Worm (Caenorhabditis elegans) whole organism, L1 larva: Measurements from ENCODE around the gene K08D9.10.

Source experiments
- C16A3.4 ChIP-seq: fragments of 150-350 bp; optimal IDR thresholded peaks from 2 replicates; lab custom pipeline; 2014; ENCODE audit warnings: missing biosample characterization, missing genetic modification characterization
- ceh-8 ChIP-seq: fragments of 200-800 bp; sonication (Bioruptor generic); optimal IDR thresholded peaks from 2 replicates; lab custom pipeline; 2018; ENCODE audit warnings: mild to moderate bottlenecking, missing genetic modification characterization, moderate library complexity, missing compliant biosample characterization
- ceh-88 ChIP-seq: fragments of 200-800 bp; sonication (Bioruptor generic); IDR thresholded peaks from 2 replicates; pipeline ENCODE4 v1.3.6; 2022; ENCODE audit warnings: missing genetic modification characterization, missing compliant biosample characterization
- fkh-8 ChIP-seq: sonication (generic microtip); optimal IDR thresholded peaks from 2 replicates; lab custom pipeline; 2016; ENCODE audit warnings: mild to moderate bottlenecking, missing genetic modification characterization, missing compliant biosample characterization
- hpl-2 ChIP-seq: fragments of 150-350 bp; optimal IDR thresholded peaks from 2 replicates; lab custom pipeline; 2014; ENCODE audit warnings: missing biosample characterization, missing genetic modification reagents, missing genetic modification characterization
- nhr-237 ChIP-seq: fragments of 150-350 bp; optimal IDR thresholded peaks from 2 replicates; lab custom pipeline; 2014; ENCODE audit warnings: missing biosample characterization, missing genetic modification characterization
- nhr-28 ChIP-seq: fragments of 150-350 bp; optimal IDR thresholded peaks from 2 replicates; lab custom pipeline; 2014; ENCODE audit warnings: missing biosample characterization, missing genetic modification characterization
- nhr-77 ChIP-seq: fragments of 150-350 bp; optimal IDR thresholded peaks from 2 replicates; lab custom pipeline; 2014; ENCODE audit warnings: missing biosample characterization, missing genetic modification characterization
- unc-62 ChIP-seq: fragments of 150-350 bp; optimal IDR thresholded peaks from 2 replicates; lab custom pipeline; 2014; ENCODE audit warnings: missing biosample characterization, missing genetic modification reagents, missing genetic modification characterization
- ztf-4 ChIP-seq: fragments of 150-350 bp; optimal IDR thresholded peaks from 2 replicates; lab custom pipeline; 2014; ENCODE audit warnings: missing biosample characterization, missing genetic modification characterization

DNA sequence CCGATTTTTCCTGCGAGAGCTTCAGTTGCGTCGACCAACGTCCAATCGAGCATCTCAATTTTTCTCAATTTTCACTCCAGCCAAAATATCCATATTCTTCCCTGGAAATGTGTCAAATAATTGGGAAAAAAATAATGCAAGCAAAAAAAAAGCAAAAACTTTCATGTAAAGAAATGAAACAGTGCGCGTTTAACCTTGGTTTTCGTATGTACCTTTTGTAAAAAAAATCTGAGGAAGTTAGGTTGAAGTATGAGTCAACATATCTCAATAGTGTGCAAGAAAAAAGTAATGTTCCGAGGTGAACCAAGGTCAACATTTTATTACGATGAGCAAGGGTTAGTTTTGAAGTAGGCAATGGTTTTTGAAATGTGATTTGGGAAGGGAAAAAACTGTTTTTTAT lies 19.5 kb downstream of the K08D9.10 start, which contains the start of gene T28A11.13:
- TF ChIP-seq nhr-237 (tag; lab: Kevin White, UChicago) (no peak), ceh-8 (GFP tag; lab: Kevin White, UChicago) (no peak), nhr-77 (tag; lab: Kevin White, UChicago) (no peak), nhr-28 (tag; lab: Kevin White, UChicago) (no peak), ceh-88 (GFP tag; lab: Robert Waterston, UW) (no peak), C16A3.4 (tag; lab: Kevin White, UChicago) (no peak), hpl-2 (GFP tag; lab: Kevin White, UChicago) (no peak), fkh-8 (no peak), ztf-4 (tag; lab: Kevin White, UChicago) (no peak), unc-62 (GFP tag; lab: Kevin White, UChicago) (no peak)
